Fruit fly (Drosophila melanogaster): Measurements from ENCODE around the gene CG4619.

CG4619 gene

dm6 chr2L:9986402-9987350 is 48.0 kb downstream of the CG4619 start (continued):
- TF ChIP-seq CG4820 (GFP tag; optimal IDR thresholded peaks at IDR 0.05) (peak; percentile 60), unpg (GFP tag; optimal IDR thresholded peaks at IDR 0.05) (peak; percentile 50), p53 (GFP tag; optimal IDR thresholded peaks at IDR 0.05) (no peak), br (optimal IDR thresholded peaks at IDR 0.05) (no peak), CG2889 (GFP tag; IDR thresholded peaks at IDR 0.05) (no peak), Mes4 (GFP tag; optimal IDR thresholded peaks at IDR 0.05) (peak; percentile 20), HLHmδ (GFP tag; optimal IDR thresholded peaks at IDR 0.05) (no peak), CG11456 (GFP tag; IDR thresholded peaks at IDR 0.05) (no peak), slbo (GFP tag; IDR thresholded peaks at IDR 0.05) (peak; percentile 36; the same call in 1 of the 2 replicates), lov (optimal IDR thresholded peaks at IDR 0.05) (no peak), lov (GFP tag; IDR thresholded peaks at IDR 0.05) (0 out of 3 replicates have a peak, but pooled peaks have one; percentile 60), twi (tag; optimal IDR thresholded peaks at IDR 0.05) (no peak), dm (GFP tag; optimal IDR thresholded peaks at IDR 0.05) (no peak), Sry-β (GFP tag; optimal IDR thresholded peaks at IDR 0.05) (no peak), CG12659 (GFP tag; optimal IDR thresholded peaks at IDR 0.05) (no peak), Nf-YA (GFP tag; IDR thresholded peaks at IDR 0.05) (no peak), CG32772 (GFP tag; IDR thresholded peaks at IDR 0.05) (peak; percentile 76; the same call in 1 of the 2 replicates), CrebB (tag; optimal IDR thresholded peaks at IDR 0.05) (no peak), CG5245 (GFP tag; optimal IDR thresholded peaks at IDR 0.05) (peak; percentile 49), Myb (GFP tag; optimal IDR thresholded peaks at IDR 0.05) (no peak), CG3065 (GFP tag; optimal IDR thresholded peaks at IDR 0.05) (no peak), Gug (GFP tag; IDR thresholded peaks at IDR 0.05) (peak; percentile 61; the same call in 3 of the 4 replicates), zfh1 (GFP tag; IDR thresholded peaks at IDR 0.05) (peak; percentile 75; the same call in 2 of the 3 replicates), CG2116 (GFP tag; optimal IDR thresholded peaks at IDR 0.05) (no peak), Rfx (GFP tag; IDR thresholded peaks at IDR 0.05) (peak; percentile 45; the same call in 1 of the 2 replicates), CG6654 (GFP tag; optimal IDR thresholded peaks at IDR 0.05) (no peak), CG16863 (GFP tag; optimal IDR thresholded peaks at IDR 0.05) (peak; percentile 19), dimm (GFP tag; IDR thresholded peaks at IDR 0.05) (no peak), Atf3 (GFP tag; optimal IDR thresholded peaks at IDR 0.05) (no peak), luna (GFP tag; optimal IDR thresholded peaks at IDR 0.05) (no peak), NC2β (GFP tag; optimal IDR thresholded peaks at IDR 0.05) (no peak), CG10654 (GFP tag; optimal IDR thresholded peaks at IDR 0.05) (no peak), CG5180 (GFP tag; optimal IDR thresholded peaks at IDR 0.05) (no peak), E2f1 (GFP tag; IDR thresholded peaks at IDR 0.05) (peak; percentile 46; the same call in 1 of the 2 replicates), CG9609 (GFP tag; optimal IDR thresholded peaks at IDR 0.05) (peak; percentile 44), HLH54F (GFP tag; optimal IDR thresholded peaks at IDR 0.05) (no peak), Nf-YB (GFP tag; optimal IDR thresholded peaks at IDR 0.05) (no peak), CG2202 (tag; optimal IDR thresholded peaks at IDR 0.05) (peak; percentile 34), sqz (GFP tag; optimal IDR thresholded peaks at IDR 0.05) (no peak), wor (GFP tag; IDR thresholded peaks at IDR 0.05) (peak; percentile 34), pho (GFP tag; optimal IDR thresholded peaks at IDR 0.05) (no peak), Dp (GFP tag; optimal IDR thresholded peaks at IDR 0.05) (no peak), hth (optimal IDR thresholded peaks at IDR 0.05) (no peak), CG17612 (GFP tag; IDR thresholded peaks at IDR 0.05) (0 out of 2 replicates have a peak, but pooled peaks have one; percentile 23), CG16815 (GFP tag; optimal IDR thresholded peaks at IDR 0.05) (no peak), Asciz (GFP tag; optimal IDR thresholded peaks at IDR 0.05) (peak; percentile 43), zen2 (GFP tag; IDR thresholded peaks at IDR 0.05; ENCODE audit: partially characterized antibody) (no peak), tgo (GFP tag; IDR thresholded peaks at IDR 0.05) (peak; percentile 50), D19A (tag; optimal IDR thresholded peaks at IDR 0.05) (peak; percentile 54), h (optimal IDR thresholded peaks at IDR 0.05) (no peak), trh (GFP tag; optimal IDR thresholded peaks at IDR 0.05) (no peak)
